Worm (Caenorhabditis elegans): ENCODE results near the gene sde-2.

The sde-2 gene

DNA sequence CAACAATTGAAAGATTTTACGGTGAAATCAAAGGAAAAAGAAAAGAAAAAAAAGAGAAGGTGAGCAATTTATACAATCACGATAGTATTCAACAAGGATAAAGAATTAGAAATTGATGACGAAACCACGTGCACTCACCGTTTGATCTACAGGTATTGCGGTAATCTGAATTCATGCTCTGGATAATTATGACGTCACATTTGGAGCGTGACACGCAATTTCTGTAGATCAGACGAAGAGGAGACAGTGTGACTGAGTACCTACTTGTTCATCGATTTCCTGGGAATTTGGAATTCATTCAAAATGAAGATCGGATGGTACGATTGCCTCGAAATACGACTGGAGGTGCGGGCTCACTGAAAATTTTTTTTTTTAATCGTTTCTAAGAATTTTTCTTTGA is 29.0 kb upstream of the sde-2 start:
- TF ChIP-seq unc-55 (GFP tag; optimal IDR thresholded peaks at IDR 0.05), result no peak
- TF ChIP-seq C34F6.9 (tag; optimal IDR thresholded peaks at IDR 0.05), result no peak
- no peak for TF ChIP-seq Y55F3AM.14 (GFP tag; optimal IDR thresholded peaks at IDR 0.05)
- no peak for TF ChIP-seq ZK546.5 (tag; optimal IDR thresholded peaks at IDR 0.05)
- no peak for TF ChIP-seq gmeb-1 (tag; optimal IDR thresholded peaks at IDR 0.05)

ce11 chrV:13600882-13601281 is 26.5 kb upstream of the sde-2 start, which contains the start of gene rdy-2:
Gene rdy-2 (minus strand): TSS chrV:13600982.
- TF ChIP-seq nhr-77 (tag; optimal IDR thresholded peaks at IDR 0.05), result no peak
- no peak for TF ChIP-seq unc-55 (GFP tag; optimal IDR thresholded peaks at IDR 0.05)
- no peak for TF ChIP-seq sem-4 (tag; optimal IDR thresholded peaks at IDR 0.05)
- TF ChIP-seq alr-1 (tag; optimal IDR thresholded peaks at IDR 0.05), result no peak
- no peak for TF ChIP-seq Y55F3AM.14 (GFP tag; optimal IDR thresholded peaks at IDR 0.05)
- no peak for TF ChIP-seq fos-1 (tag; optimal IDR thresholded peaks at IDR 0.05)

- TF ChIP-seq nhr-23 (tag; optimal IDR thresholded peaks at IDR 0.05), result no peak
- no peak for TF ChIP-seq nhr-237 (tag; optimal IDR thresholded peaks at IDR 0.05)
- TF ChIP-seq skn-1 (tag; optimal IDR thresholded peaks at IDR 0.05), result no peak
- no peak for TF ChIP-seq blmp-1 (tag; optimal IDR thresholded peaks at IDR 0.05; ENCODE audit: insufficient read depth)
- no peak for TF ChIP-seq elt-1 (tag; optimal IDR thresholded peaks at IDR 0.05)
- no peak for TF ChIP-seq ZK546.5 (tag; optimal IDR thresholded peaks at IDR 0.05)
- no peak for TF ChIP-seq nhr-12 (tag; optimal IDR thresholded peaks at IDR 0.05)
- TF ChIP-seq nhr-25 (tag; optimal IDR thresholded peaks at IDR 0.05), result peak; percentile 9
- no peak for TF ChIP-seq mdl-1 (tag; optimal IDR thresholded peaks at IDR 0.05)
- no peak for TF ChIP-seq lin-39 (tag; optimal IDR thresholded peaks at IDR 0.05)
- TF ChIP-seq Y55F3AM.14 (GFP tag; optimal IDR thresholded peaks at IDR 0.05), result peak; percentile 33
- no peak for TF ChIP-seq unc-55 (GFP tag; optimal IDR thresholded peaks at IDR 0.05)
- TF ChIP-seq nhr-21 (tag; optimal IDR thresholded peaks at IDR 0.05), result peak; percentile 71
Observed at ce11 chrV:13606651-13607242, 20.6 kb upstream of the sde-2 start, which contains the start of gene fmo-4. Gene fmo-4 (minus strand): TSS chrV:13606701.

DNA sequence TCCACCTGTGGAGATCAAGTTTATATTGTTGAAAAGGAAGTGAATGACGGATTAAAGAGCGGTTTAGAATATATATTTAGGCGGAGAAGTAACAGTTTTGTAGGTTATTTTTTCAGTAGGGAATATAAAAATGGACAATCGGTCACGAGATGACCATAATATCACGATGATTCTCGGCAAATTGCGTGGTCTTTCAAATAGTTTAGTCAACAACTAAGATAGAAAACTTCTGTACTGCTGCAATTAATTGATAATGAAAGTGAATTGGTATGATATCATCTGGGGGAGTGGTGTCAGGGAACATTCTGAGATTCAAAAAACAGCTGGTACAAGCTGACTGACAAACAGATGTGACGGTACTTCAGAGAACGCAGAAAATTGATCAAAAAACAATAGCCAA is 18.9 kb upstream of the sde-2 start:
- TF ChIP-seq C34F6.9 (tag; optimal IDR thresholded peaks at IDR 0.05) (no peak), snpc-4 (tag; optimal IDR thresholded peaks at IDR 0.05) (no peak), nhr-25 (tag; optimal IDR thresholded peaks at IDR 0.05) (peak; percentile 36), crh-2 (tag; optimal IDR thresholded peaks at IDR 0.05) (peak; percentile 15), sma-9 (GFP tag; optimal IDR thresholded peaks at IDR 0.05) (peak; percentile 44), sma-9 (tag; optimal IDR thresholded peaks at IDR 0.05) (no peak), lsy-2 (tag; optimal IDR thresholded peaks at IDR 0.05) (no peak), dmd-4 (tag; optimal IDR thresholded peaks at IDR 0.05) (no peak), sma-3 (GFP tag; optimal IDR thresholded peaks at IDR 0.05) (peak; percentile 60), gmeb-1 (tag; optimal IDR thresholded peaks at IDR 0.05) (no peak), ama-1 (optimal IDR thresholded peaks at IDR 0.05) (no peak), ztf-4 (tag; optimal IDR thresholded peaks at IDR 0.05) (no peak), ztf-11 (tag; optimal IDR thresholded peaks at IDR 0.05) (no peak), blmp-1 (tag; optimal IDR thresholded peaks at IDR 0.05; ENCODE audit: insufficient read depth) (peak; percentile 90), lin-11 (tag; optimal IDR thresholded peaks at IDR 0.05) (no peak), ceh-82 (tag; optimal IDR thresholded peaks at IDR 0.05) (no peak), elt-3 (tag; optimal IDR thresholded peaks at IDR 0.05) (no peak)

- no peak for TF ChIP-seq nhr-23 (tag; optimal IDR thresholded peaks at IDR 0.05)
- peak; percentile 20 for TF ChIP-seq nhr-21 (tag; optimal IDR thresholded peaks at IDR 0.05)
Observed at ce11 chrV:13609806-13610205, 17.6 kb upstream of the sde-2 start.

- TF ChIP-seq sem-4 (tag; optimal IDR thresholded peaks at IDR 0.05) (no peak), mbf-1 (tag; optimal IDR thresholded peaks at IDR 0.05) (no peak), skn-1 (tag; optimal IDR thresholded peaks at IDR 0.05) (no peak), peb-1 (tag; optimal IDR thresholded peaks at IDR 0.05) (no peak), lin-13 (GFP tag; optimal IDR thresholded peaks at IDR 0.05) (no peak), snpc-4 (tag; optimal IDR thresholded peaks at IDR 0.05) (no peak), unc-55 (GFP tag; optimal IDR thresholded peaks at IDR 0.05) (no peak)
Observed at ce11 chrV:13611782-13612181, 15.6 kb upstream of the sde-2 start, which contains the start of gene spig-9. Gene spig-9 (minus strand): TSS chrV:13611882.

All from whole organism, L2 larva.